Worm (Caenorhabditis elegans) whole organism, late embryonic: ENCODE measurements around the gene zipt-2.2.

ENCODE experiments used
- C08G9.2 ChIP-seq: sonication (generic microtip); optimal IDR thresholded peaks from 2 replicates; lab custom pipeline; 2016; ENCODE audit warnings: mild to moderate bottlenecking, missing genetic modification characterization, moderate library complexity, missing compliant biosample characterization
- F13H6.1 ChIP-seq: sonication (generic microtip); optimal IDR thresholded peaks from 2 replicates; lab custom pipeline; 2016; ENCODE audit warnings: missing genetic modification characterization, missing compliant biosample characterization
- Y22D7AL.16 ChIP-seq: sonication (generic microtip); optimal IDR thresholded peaks from 2 replicates; lab custom pipeline; 2016; ENCODE audit warnings: missing genetic modification characterization, missing compliant biosample characterization
- ahr-1 ChIP-seq: sonication (generic microtip); optimal IDR thresholded peaks from 2 replicates; lab custom pipeline; 2016; ENCODE audit warnings: missing genetic modification characterization, missing compliant biosample characterization
- ama-1 ChIP-seq: fragments of 150-350 bp; optimal IDR thresholded peaks from 2 replicates; lab custom pipeline; 2014
- ceh-14 ChIP-seq: sonication (generic microtip); optimal IDR thresholded peaks from 2 replicates; lab custom pipeline; 2016; ENCODE audit warnings: missing genotype, missing genetic modification characterization, missing compliant biosample characterization
- ceh-18 ChIP-seq: sonication (generic microtip); optimal IDR thresholded peaks from 2 replicates; lab custom pipeline; 2016; ENCODE audit warnings: missing genetic modification characterization, missing compliant biosample characterization
- ceh-2 ChIP-seq: sonication (generic microtip); optimal IDR thresholded peaks from 2 replicates; lab custom pipeline; 2016; ENCODE audit warnings: missing genotype, missing genetic modification characterization, missing compliant biosample characterization
- ceh-22 ChIP-seq: sonication (generic microtip); optimal IDR thresholded peaks from 2 replicates; lab custom pipeline; 2017; ENCODE audit warnings: missing biosample characterization, missing genetic modification characterization
- ceh-24 ChIP-seq: sonication (generic microtip); optimal IDR thresholded peaks from 2 replicates; lab custom pipeline; 2016; ENCODE audit warnings: mild to moderate bottlenecking, missing genetic modification characterization, missing compliant biosample characterization
- ceh-45 ChIP-seq: fragments of 200-800 bp; sonication (Bioruptor generic); IDR thresholded peaks from 2 replicates; pipeline ENCODE4 v1.3.6; 2022; ENCODE audit warnings: missing genetic modification reagents, missing genetic modification characterization, missing compliant biosample characterization
- ceh-48 ChIP-seq: sonication (generic microtip); optimal IDR thresholded peaks from 2 replicates; lab custom pipeline; 2016; ENCODE audit warnings: missing genetic modification characterization, inconsistent platforms, missing compliant biosample characterization
- ceh-6 ChIP-seq: fragments of 200-800 bp; sonication (Bioruptor generic); optimal IDR thresholded peaks from 2 replicates; lab custom pipeline; 2018; ENCODE audit warnings: mild to moderate bottlenecking, missing genetic modification characterization, missing compliant biosample characterization
- ceh-9 ChIP-seq: sonication (generic microtip); optimal IDR thresholded peaks from 2 replicates; lab custom pipeline; 2016; ENCODE audit warnings: mild to moderate bottlenecking, missing genetic modification characterization, inconsistent platforms, missing compliant biosample characterization
- dmd-4 ChIP-seq: sonication (generic microtip); optimal IDR thresholded peaks from 2 replicates; lab custom pipeline; 2016; ENCODE audit warnings: borderline replicate concordance, missing genetic modification characterization, missing compliant biosample characterization
- dve-1 ChIP-seq: sonication (generic microtip); optimal IDR thresholded peaks from 2 replicates; lab custom pipeline; 2017; ENCODE audit warnings: antibody characterized with exemption, mild to moderate bottlenecking, missing genetic modification characterization, missing compliant biosample characterization
- elt-2 ChIP-seq: sonication (generic microtip); optimal IDR thresholded peaks from 2 replicates; lab custom pipeline; 2016; ENCODE audit warnings: missing genetic modification reagents, missing genetic modification characterization, missing compliant biosample characterization
- eyg-1 ChIP-seq: sonication (generic microtip); optimal IDR thresholded peaks from 2 replicates; lab custom pipeline; 2016; ENCODE audit warnings: missing genotype, missing genetic modification characterization, missing compliant biosample characterization
- fax-1 ChIP-seq: sonication (generic microtip); optimal IDR thresholded peaks from 2 replicates; lab custom pipeline; 2016; ENCODE audit warnings: missing genotype, missing genetic modification characterization, missing compliant biosample characterization
- fkh-10 ChIP-seq: fragments of 150-350 bp; optimal IDR thresholded peaks from 2 replicates; lab custom pipeline; 2014; ENCODE audit warnings: missing biosample characterization, missing genetic modification reagents, missing genetic modification characterization
- hlh-15 ChIP-seq: sonication (generic microtip); optimal IDR thresholded peaks from 2 replicates; lab custom pipeline; 2016; ENCODE audit warnings: missing genetic modification characterization, missing compliant biosample characterization
- hlh-30 ChIP-seq: sonication (generic microtip); optimal IDR thresholded peaks from 2 replicates; lab custom pipeline; 2017; ENCODE audit warnings: antibody characterized with exemption, missing genetic modification characterization, missing compliant biosample characterization; ENCODE audit not compliant: insufficient read depth
- hlh-8 ChIP-seq: sonication (generic microtip); optimal IDR thresholded peaks from 2 replicates; lab custom pipeline; 2016; ENCODE audit warnings: missing genotype, missing genetic modification characterization, missing compliant biosample characterization
- mec-3 ChIP-seq: sonication (generic microtip); optimal IDR thresholded peaks from 2 replicates; lab custom pipeline; 2016; ENCODE audit warnings: borderline replicate concordance, missing genetic modification characterization, missing compliant biosample characterization
- nfya-1 ChIP-seq: sonication (generic microtip); optimal IDR thresholded peaks from 2 replicates; lab custom pipeline; 2017; ENCODE audit warnings: missing genetic modification characterization, mild to moderate bottlenecking, missing compliant biosample characterization, antibody characterized with exemption, moderate library complexity
- nhr-11 ChIP-seq: fragments of 150-350 bp; optimal IDR thresholded peaks from 2 replicates; lab custom pipeline; 2014; ENCODE audit warnings: missing biosample characterization, missing genetic modification characterization
- nhr-232 ChIP-seq: sonication (generic microtip); optimal IDR thresholded peaks from 2 replicates; lab custom pipeline; 2016; ENCODE audit warnings: missing genetic modification characterization, missing compliant biosample characterization
- odd-2 ChIP-seq: sonication (generic microtip); optimal IDR thresholded peaks from 2 replicates; lab custom pipeline; 2017; ENCODE audit warnings: antibody characterized with exemption, mild to moderate bottlenecking, missing genetic modification characterization, missing compliant biosample characterization
- pax-1 ChIP-seq: fragments of 150-350 bp; optimal IDR thresholded peaks from 2 replicates; lab custom pipeline; 2014; ENCODE audit warnings: missing biosample characterization, missing genetic modification characterization
- pha-4 ChIP-seq: fragments of 150-350 bp; optimal IDR thresholded peaks from 2 replicates; lab custom pipeline; 2018; ENCODE audit warnings: missing biosample characterization, missing genetic modification reagents, missing genetic modification characterization
- sdc-2 ChIP-seq: sonication (generic microtip); optimal IDR thresholded peaks from 2 replicates; lab custom pipeline; 2016; ENCODE audit warnings: missing genotype, missing genetic modification characterization, missing compliant biosample characterization
- sox-4 ChIP-seq: sonication (generic microtip); optimal IDR thresholded peaks from 2 replicates; lab custom pipeline; 2017; ENCODE audit warnings: mild to moderate bottlenecking, missing genetic modification characterization, inconsistent platforms, missing compliant biosample characterization
- tbx-2 ChIP-seq: sonication (generic microtip); optimal IDR thresholded peaks from 2 replicates; lab custom pipeline; 2016; ENCODE audit warnings: missing genetic modification characterization, missing compliant biosample characterization
- tbx-7 ChIP-seq: sonication (generic microtip); optimal IDR thresholded peaks from 2 replicates; lab custom pipeline; 2016; ENCODE audit warnings: missing genotype, missing genetic modification characterization, missing compliant biosample characterization
- unc-3 ChIP-seq, 2 experiments: fragments of 200-800 bp in 1 of 2; sonication (Bioruptor generic) in 1 of 2; sonication (generic microtip) in 1 of 2; conservative IDR thresholded peaks in 1 of 2; optimal IDR thresholded peaks in 1 of 2; 2 replicates each; pipeline versions ENCODE4 v1.3.6 to Lab custom; 2016 to 2022; ENCODE audit warnings: missing compliant biosample characterization in 2 of 2, missing genetic modification characterization in 2 of 2, missing genetic modification reagents in 1 of 2
- unc-42 ChIP-seq: sonication (generic microtip); optimal IDR thresholded peaks from 2 replicates; lab custom pipeline; 2016; ENCODE audit warnings: missing genotype, missing genetic modification characterization, missing compliant biosample characterization
- unc-55 ChIP-seq: sonication (generic microtip); optimal IDR thresholded peaks from 2 replicates; lab custom pipeline; 2017; ENCODE audit warnings: missing biosample characterization, missing genetic modification reagents, missing genetic modification characterization
- zip-5 ChIP-seq: sonication (generic microtip); optimal IDR thresholded peaks from 2 replicates; lab custom pipeline; 2016; ENCODE audit warnings: missing genetic modification characterization, missing compliant biosample characterization
- ztf-16 ChIP-seq: sonication (generic microtip); optimal IDR thresholded peaks from 2 replicates; lab custom pipeline; 2017; ENCODE audit warnings: missing genetic modification characterization, missing compliant biosample characterization

zipt-2.2 gene

DNA sequence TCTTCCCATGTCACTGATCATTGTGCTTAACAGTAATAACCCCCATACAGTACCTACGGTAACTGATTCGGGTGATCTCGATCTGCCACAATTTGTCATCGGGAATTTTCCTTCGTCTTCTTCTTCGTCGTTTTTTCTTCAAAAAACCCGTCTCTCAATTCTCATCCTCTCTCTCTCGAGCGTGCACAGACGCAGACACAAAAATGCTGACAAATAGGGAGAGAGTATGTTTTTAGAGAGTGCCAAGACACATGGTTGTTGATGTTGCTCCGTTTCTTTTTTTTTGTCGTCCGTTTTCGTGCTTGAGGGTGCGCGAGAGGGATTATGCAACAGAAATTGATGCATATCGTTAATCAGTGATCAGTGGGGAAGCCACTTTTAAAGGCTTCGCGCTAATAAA is 19.8 kb downstream of the zipt-2.2 start:
- TF ChIP-seq Y22D7AL.16 (no peak), unc-3 (GFP tag; conservative IDR thresholded peaks at IDR 0.05; lab: Robert Waterston, UW) (no peak), unc-3 (tag; optimal IDR thresholded peaks at IDR 0.05; lab: Kevin White, UChicago) (no peak), unc-55 (no peak), pha-4 (tag; lab: Kevin White, UChicago) (no peak), ceh-18 (peak; percentile 22), unc-42 (tag; lab: Kevin White, UChicago) (peak; percentile 35), ceh-24 (no peak), dve-1 (tag; lab: Kevin White, UChicago) (peak; percentile 63), nfya-1 (tag; lab: Kevin White, UChicago) (peak; percentile 59), tbx-2 (tag; lab: Kevin White, UChicago) (peak; percentile 35), ceh-22 (tag; lab: Kevin White, UChicago) (no peak), sdc-2 (no peak), tbx-7 (tag; lab: Kevin White, UChicago) (no peak)

DNA sequence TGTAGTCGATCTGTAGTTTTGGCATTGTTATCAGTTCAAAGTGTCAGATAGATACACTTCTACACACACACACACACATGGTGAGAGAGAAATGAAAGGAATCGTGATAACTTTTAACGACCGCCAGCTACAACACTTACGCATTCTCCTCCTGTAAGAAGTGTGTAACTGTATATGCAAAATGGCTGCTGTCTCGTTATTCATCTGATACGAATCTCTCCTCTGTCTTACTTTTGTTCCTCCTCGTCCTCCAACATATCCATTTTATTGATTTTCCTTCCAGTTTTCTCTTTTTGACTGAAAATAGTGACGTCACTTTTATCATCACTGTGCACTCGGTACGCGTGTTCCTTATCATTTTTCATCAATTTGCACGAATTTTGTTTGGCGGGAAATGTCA is 22.4 kb downstream of the zipt-2.2 start:
- no peak for TF ChIP-seq ceh-18
- peak; percentile 59 for TF ChIP-seq elt-2

DNA sequence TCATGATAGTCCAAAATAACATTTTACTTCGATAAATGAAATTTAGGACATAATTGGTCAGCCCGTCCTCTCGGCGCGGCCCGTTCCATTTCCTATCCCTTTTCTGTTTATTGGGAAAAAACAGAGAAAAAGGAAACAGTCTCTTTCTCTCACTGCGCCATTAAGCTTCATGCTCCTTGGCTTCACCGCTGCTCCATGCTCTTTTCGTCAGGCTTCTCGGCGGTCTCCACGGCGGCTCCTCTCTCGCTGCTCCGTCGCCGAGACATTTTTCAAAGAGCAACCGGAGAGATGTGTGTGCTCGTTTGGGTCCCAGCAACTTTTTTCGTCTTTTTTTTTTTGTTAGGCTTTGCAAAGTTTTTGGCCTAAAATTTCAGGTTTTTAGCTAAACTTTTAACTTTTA is 24.3 kb downstream of the zipt-2.2 start:
- TF ChIP-seq pax-1 (tag; lab: Kevin White, UChicago) (no peak), hlh-15 (tag; lab: Kevin White, UChicago) (no peak), eyg-1 (tag; lab: Kevin White, UChicago) (no peak), unc-42 (tag; lab: Kevin White, UChicago) (peak; percentile 11), ceh-2 (no peak), tbx-7 (tag; lab: Kevin White, UChicago) (no peak), ceh-6 (GFP tag; lab: Kevin White, UChicago) (no peak), ceh-48 (tag; lab: Kevin White, UChicago) (no peak)

DNA sequence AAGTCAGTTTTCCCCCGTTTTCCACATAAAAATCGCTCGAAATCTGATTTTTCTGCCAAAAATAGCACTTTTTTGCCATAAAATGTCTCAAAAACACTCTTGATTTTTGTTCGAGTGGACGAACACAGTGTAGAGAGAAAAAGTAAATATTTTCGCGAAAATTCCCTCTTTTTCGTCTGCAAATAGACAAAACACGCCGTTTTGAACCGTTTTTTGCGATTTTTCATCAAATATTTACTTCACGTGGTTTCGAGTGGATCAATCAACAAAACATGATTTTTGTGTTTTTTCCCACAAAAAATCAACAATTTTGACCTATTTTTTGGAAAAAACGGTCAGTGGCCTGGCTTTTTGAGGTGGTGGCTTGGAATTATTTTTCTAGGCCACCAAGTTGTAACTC is 26.1 kb downstream of the zipt-2.2 start:
- TF ChIP-seq tbx-2 (tag; lab: Kevin White, UChicago) (no peak), pax-1 (tag; lab: Kevin White, UChicago) (no peak), elt-2 (no peak), hlh-8 (tag; lab: Kevin White, UChicago) (no peak), sox-4 (tag; lab: Kevin White, UChicago) (no peak), ceh-9 (no peak), F13H6.1 (tag; lab: Kevin White, UChicago) (no peak), nfya-1 (tag; lab: Kevin White, UChicago) (no peak), dmd-4 (tag; lab: Kevin White, UChicago) (no peak), dve-1 (tag; lab: Kevin White, UChicago) (no peak), zip-5 (tag; lab: Kevin White, UChicago) (no peak), nhr-232 (tag; lab: Kevin White, UChicago) (no peak), ztf-16 (tag; lab: Kevin White, UChicago) (no peak), eyg-1 (tag; lab: Kevin White, UChicago) (no peak), ama-1 (lab: Kevin White, UChicago) (no peak), fkh-10 (no peak), mec-3 (tag; lab: Kevin White, UChicago) (no peak), tbx-7 (tag; lab: Kevin White, UChicago) (no peak), ceh-14 (tag; lab: Kevin White, UChicago) (no peak), fax-1 (no peak)

DNA sequence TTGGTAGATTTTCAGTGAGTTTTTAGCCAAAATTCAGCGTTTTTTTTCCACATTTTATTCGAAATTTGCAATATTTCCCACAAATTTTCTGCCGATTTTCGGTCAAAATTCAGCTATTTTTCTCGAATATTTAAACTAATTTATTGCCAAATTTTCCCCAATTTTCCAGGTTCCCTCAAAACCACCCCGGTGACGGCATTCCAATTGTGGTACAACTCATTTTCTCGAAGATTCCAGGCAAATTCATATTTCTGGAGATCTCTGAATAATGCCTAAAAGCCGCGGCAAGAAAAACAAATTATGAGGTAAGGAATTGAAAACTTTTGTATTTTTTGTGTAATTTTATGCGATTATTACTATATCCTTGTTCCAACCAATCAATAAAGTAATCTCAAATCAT is 28.1 kb downstream of the zipt-2.2 start, which contains the start of gene osgn-1:
osgn-1 (plus strand) TSS at position 301 of the 400 bp plus-strand sequence.
- TF ChIP-seq ceh-48 (tag; lab: Kevin White, UChicago) (no peak), ceh-2 (no peak), dmd-4 (tag; lab: Kevin White, UChicago) (no peak), unc-42 (tag; lab: Kevin White, UChicago) (no peak), ceh-45 (GFP tag; lab: Robert Waterston, UW) (no peak), hlh-30 (tag; lab: Kevin White, UChicago) (no peak), dve-1 (tag; lab: Kevin White, UChicago) (no peak), C08G9.2 (tag; lab: Kevin White, UChicago) (no peak), odd-2 (no peak), mec-3 (tag; lab: Kevin White, UChicago) (no peak), nhr-11 (no peak), ahr-1 (no peak)
